Fruit fly (Drosophila melanogaster) whole organism, embryonic: Measurements from ENCODE around the gene Gyc89Da.

ENCODE experiments used
- ATbp ChIP-seq: fragments of 200-800 bp; sonication (Bioruptor generic); optimal IDR thresholded peaks from 2 replicates; lab custom pipeline; 2017; ENCODE audit warnings: missing biosample characterization, mild to moderate bottlenecking, missing genetic modification characterization, missing genetic modification reagents
- Abd-B ChIP-seq: fragments of 200-800 bp; sonication (Bioruptor generic); optimal IDR thresholded peaks from 2 replicates; lab custom pipeline; 2018; ENCODE audit warnings: missing biosample characterization, mild to moderate bottlenecking, missing genetic modification characterization, moderate library complexity
- CG10543 ChIP-seq: fragments of 200-800 bp; sonication (Bioruptor generic); optimal IDR thresholded peaks from 3 replicates; lab custom pipeline; 2017; ENCODE audit warnings: missing biosample characterization, mild to moderate bottlenecking, missing genetic modification characterization, moderate library complexity
- CG12299 ChIP-seq: fragments of 200-800 bp; sonication (Bioruptor generic); optimal IDR thresholded peaks from 2 replicates; lab custom pipeline; 2018; ENCODE audit warnings: missing biosample characterization, mild to moderate bottlenecking, missing genetic modification characterization
- CG13894 ChIP-seq: fragments of 200-800 bp; sonication (Bioruptor generic); optimal IDR thresholded peaks from 3 replicates; lab custom pipeline; 2018; ENCODE audit warnings: missing biosample characterization, mild to moderate bottlenecking, missing genetic modification characterization, moderate library complexity
- CG15011 ChIP-seq: fragments of 200-800 bp; sonication (Bioruptor generic); optimal IDR thresholded peaks from 3 replicates; lab custom pipeline; 2018; ENCODE audit warnings: missing biosample characterization, mild to moderate bottlenecking, missing genetic modification characterization
- CG15269 ChIP-seq: fragments of 200-800 bp; sonication (Bioruptor generic); optimal IDR thresholded peaks from 2 replicates; lab custom pipeline; 2018; ENCODE audit warnings: missing biosample characterization, mild to moderate bottlenecking, missing genetic modification characterization, moderate library complexity
- CG15696 ChIP-seq: fragments of 200-800 bp; sonication (Bioruptor generic); optimal IDR thresholded peaks from 2 replicates; lab custom pipeline; 2019; ENCODE audit warnings: missing biosample characterization, mild to moderate bottlenecking, missing genetic modification characterization, moderate library complexity
- CG17359 ChIP-seq: fragments of 200-800 bp; sonication (Bioruptor generic); optimal IDR thresholded peaks from 3 replicates; lab custom pipeline; 2018; ENCODE audit warnings: missing biosample characterization, mild to moderate bottlenecking, missing genetic modification characterization, moderate library complexity
- CG1792 ChIP-seq: fragments of 200-800 bp; sonication (Bioruptor generic); optimal IDR thresholded peaks from 2 replicates; lab custom pipeline; 2016; ENCODE audit warnings: missing biosample characterization, missing genetic modification characterization
- CG2678 ChIP-seq: fragments of 200-800 bp; sonication (Bioruptor generic); optimal IDR thresholded peaks from 3 replicates; lab custom pipeline; 2019; ENCODE audit warnings: missing biosample characterization, mild to moderate bottlenecking, missing genetic modification characterization, moderate library complexity
- CG3281 ChIP-seq: fragments of 200-800 bp; sonication (Bioruptor generic); optimal IDR thresholded peaks from 3 replicates; lab custom pipeline; 2017; ENCODE audit warnings: missing biosample characterization, mild to moderate bottlenecking, missing genetic modification characterization
- CG33213 ChIP-seq: fragments of 200-800 bp; sonication (Bioruptor generic); optimal IDR thresholded peaks from 3 replicates; lab custom pipeline; 2016; ENCODE audit warnings: missing biosample characterization, missing genetic modification characterization
- CG6683 ChIP-seq: fragments of 200-800 bp; sonication (Bioruptor generic); optimal IDR thresholded peaks from 2 replicates; lab custom pipeline; 2017; ENCODE audit warnings: missing biosample characterization, mild to moderate bottlenecking, missing genetic modification characterization, missing genetic modification reagents
- CG7556 ChIP-seq: fragments of 200-800 bp; sonication (Bioruptor generic); optimal IDR thresholded peaks from 2 replicates; lab custom pipeline; 2017; ENCODE audit warnings: missing biosample characterization, mild to moderate bottlenecking, missing genetic modification characterization
- CG7786 ChIP-seq: fragments of 200-800 bp; sonication (Bioruptor generic); optimal IDR thresholded peaks from 2 replicates; lab custom pipeline; 2016; ENCODE audit warnings: missing biosample characterization, missing genetic modification characterization
- CG7839 ChIP-seq: fragments of 200-800 bp; sonication (Bioruptor generic); optimal IDR thresholded peaks from 3 replicates; lab custom pipeline; 2018; ENCODE audit warnings: missing biosample characterization, mild to moderate bottlenecking, missing genetic modification characterization, moderate library complexity
- CG9727 ChIP-seq: fragments of 200-800 bp; sonication (Bioruptor generic); optimal IDR thresholded peaks from 3 replicates; lab custom pipeline; 2017; ENCODE audit warnings: missing biosample characterization, mild to moderate bottlenecking, missing genetic modification characterization
- CG9932 ChIP-seq: fragments of 200-800 bp; sonication (Bioruptor generic); IDR thresholded peaks from 2 replicates; pipeline ENCODE4 v1.3.6; 2022; ENCODE audit warnings: missing biosample characterization, missing genetic modification characterization
- CHES-1-like ChIP-seq: fragments of 200-800 bp; sonication (Bioruptor generic); optimal IDR thresholded peaks from 2 replicates; lab custom pipeline; 2016; ENCODE audit warnings: missing biosample characterization, missing genetic modification characterization
- D ChIP-seq, 2 experiments: fragments of 200-800 bp in 1 of 2; fragments of >200 bp in 1 of 2; sonication (Bioruptor generic) in 1 of 2; optimal IDR thresholded peaks; 2 replicates in 1 of 2; 3 replicates in 1 of 2; lab custom pipeline; 2017; ENCODE audit warnings: mild to moderate bottlenecking in 1 of 2, missing biosample characterization in 1 of 2, missing genetic modification characterization in 1 of 2, missing genetic modification reagents in 1 of 2
- Doc3 ChIP-seq: fragments of 200-800 bp; sonication (Bioruptor generic); IDR thresholded peaks from 3 replicates; pipeline ENCODE4 v1.3.6; 2022; ENCODE audit warnings: missing biosample characterization, missing genetic modification characterization; ENCODE audit not compliant: partially characterized antibody
- HLH4C ChIP-seq: fragments of 200-800 bp; sonication (Bioruptor generic); IDR thresholded peaks from 3 replicates; pipeline ENCODE4 v1.3.6; 2022; ENCODE audit warnings: missing biosample characterization, missing genetic modification characterization; ENCODE audit not compliant: partially characterized antibody
- Jarid2 ChIP-seq: fragments of 200-800 bp; sonication (Bioruptor generic); optimal IDR thresholded peaks from 3 replicates; lab custom pipeline; 2017; ENCODE audit warnings: mild to moderate bottlenecking, missing biosample characterization, missing genetic modification reagents, missing genetic modification characterization
- Med ChIP-seq: fragments of 200-800 bp; sonication (Bioruptor generic); peaks from one replicate; lab custom pipeline; 2016; ENCODE audit warnings: missing biosample characterization, missing genetic modification characterization, mild to moderate bottlenecking, inconsistent platforms, moderate library complexity
- Oli ChIP-seq: fragments of 200-800 bp; sonication (Bioruptor generic); optimal IDR thresholded peaks from 2 replicates; lab custom pipeline; 2018; ENCODE audit warnings: missing biosample characterization, mild to moderate bottlenecking, missing genetic modification characterization, moderate library complexity
- Ravus ChIP-seq: fragments of 200-800 bp; sonication (Bioruptor generic); IDR thresholded peaks from 2 replicates; pipeline ENCODE4 v1.3.6; 2022; ENCODE audit warnings: missing biosample characterization, missing genetic modification characterization
- Sox102F ChIP-seq: fragments of 200-800 bp; sonication (Bioruptor generic); optimal IDR thresholded peaks from 2 replicates; lab custom pipeline; 2018; ENCODE audit warnings: missing biosample characterization, mild to moderate bottlenecking, missing genetic modification characterization, moderate library complexity
- Usf ChIP-seq: fragments of 200-800 bp; sonication (Bioruptor generic); optimal IDR thresholded peaks from 2 replicates; lab custom pipeline; 2017; ENCODE audit warnings: missing genotype, missing biosample characterization, missing genetic modification characterization
- Xbp1 ChIP-seq: fragments of 200-800 bp; sonication (Bioruptor generic); optimal IDR thresholded peaks from 3 replicates; lab custom pipeline; 2016; ENCODE audit warnings: missing biosample characterization, mild to moderate bottlenecking, missing genetic modification characterization
- cas ChIP-seq: fragments of 200-800 bp; sonication (Bioruptor generic); IDR thresholded peaks from 2 replicates; pipeline ENCODE4 v1.3.6; 2022; ENCODE audit warnings: missing biosample characterization, missing genetic modification characterization
- dimm ChIP-seq: fragments of 200-800 bp; sonication (Bioruptor generic); IDR thresholded peaks from 2 replicates; pipeline ENCODE4 v1.3.6; 2022; ENCODE audit warnings: missing biosample characterization, missing genetic modification characterization
- dysf ChIP-seq: fragments of 200-800 bp; sonication (Bioruptor generic); IDR thresholded peaks from 3 replicates; pipeline ENCODE4 v1.3.6; 2022; ENCODE audit warnings: missing biosample characterization, missing genetic modification characterization
- en ChIP-seq: fragments of 200-800 bp; sonication (Bioruptor generic); optimal IDR thresholded peaks from 2 replicates; lab custom pipeline; 2016; ENCODE audit warnings: missing biosample characterization, missing genetic modification characterization
- fd3F ChIP-seq: fragments of 200-800 bp; sonication (Bioruptor generic); optimal IDR thresholded peaks from 2 replicates; lab custom pipeline; 2018; ENCODE audit warnings: missing biosample characterization, mild to moderate bottlenecking, missing genetic modification characterization, moderate library complexity
- fd64A ChIP-seq: fragments of 200-800 bp; sonication (Bioruptor generic); optimal IDR thresholded peaks from 3 replicates; lab custom pipeline; 2018; ENCODE audit warnings: missing biosample characterization, mild to moderate bottlenecking, missing genetic modification characterization
- gt ChIP-seq: fragments of 200-800 bp; sonication (Bioruptor generic); IDR thresholded peaks from 2 replicates; pipeline ENCODE4 v1.3.6; 2022; ENCODE audit warnings: missing biosample characterization, missing genetic modification characterization
- kah ChIP-seq: fragments of 200-800 bp; sonication (Bioruptor generic); optimal IDR thresholded peaks from 2 replicates; lab custom pipeline; 2018; ENCODE audit warnings: missing biosample characterization, mild to moderate bottlenecking, missing genetic modification characterization
- ken ChIP-seq: fragments of 200-800 bp; sonication (Bioruptor generic); IDR thresholded peaks from 3 replicates; pipeline ENCODE4 v1.3.6; 2022; ENCODE audit warnings: missing biosample characterization, missing genetic modification characterization
- klu ChIP-seq: fragments of 200-800 bp; sonication (Bioruptor generic); IDR thresholded peaks from 2 replicates; pipeline ENCODE4 v1.3.6; 2022; ENCODE audit warnings: missing biosample characterization, missing genetic modification characterization
- lilli ChIP-seq: fragments of 200-800 bp; sonication (Bioruptor generic); optimal IDR thresholded peaks from 3 replicates; lab custom pipeline; 2016; ENCODE audit warnings: missing biosample characterization, missing genetic modification characterization
- nerfin-1 ChIP-seq: fragments of 200-800 bp; sonication (Bioruptor generic); optimal IDR thresholded peaks from 3 replicates; lab custom pipeline; 2019; ENCODE audit warnings: missing biosample characterization, mild to moderate bottlenecking, missing genetic modification characterization, moderate library complexity
- nom ChIP-seq: fragments of 200-800 bp; sonication (Bioruptor generic); optimal IDR thresholded peaks from 2 replicates; lab custom pipeline; 2017; ENCODE audit warnings: missing biosample characterization, missing genetic modification characterization, mild to moderate bottlenecking, moderate library complexity, missing genetic modification reagents
- phol ChIP-seq: fragments of 200-800 bp; sonication (Bioruptor generic); optimal IDR thresholded peaks from 3 replicates; lab custom pipeline; 2018; ENCODE audit warnings: missing biosample characterization, mild to moderate bottlenecking, missing genetic modification characterization, moderate library complexity
- pita ChIP-seq: fragments of 200-800 bp; sonication (Bioruptor generic); optimal IDR thresholded peaks from 2 replicates; lab custom pipeline; 2017; ENCODE audit warnings: missing biosample characterization, mild to moderate bottlenecking, missing genetic modification characterization
- prd ChIP-seq, 3 experiments: fragments of >200 bp in 2 of 3; fragments of 200-800 bp in 1 of 3; sonication (Bioruptor generic) in 1 of 3; optimal IDR thresholded peaks in 2 of 3; IDR thresholded peaks in 1 of 3; 2 replicates in 2 of 3; 3 replicates in 1 of 3; pipeline versions ENCODE4 v1.3.6 to Lab custom; 2017 to 2022; ENCODE audit warnings: missing biosample characterization in 1 of 3, missing genetic modification characterization in 1 of 3
- pzg ChIP-seq: fragments of 200-800 bp; sonication (Bioruptor generic); optimal IDR thresholded peaks from 3 replicates; lab custom pipeline; 2018; ENCODE audit warnings: missing biosample characterization, mild to moderate bottlenecking, missing genetic modification characterization, moderate library complexity
- tup ChIP-seq: fragments of 200-800 bp; sonication (Bioruptor generic); optimal IDR thresholded peaks from 2 replicates; lab custom pipeline; 2016; ENCODE audit warnings: missing biosample characterization, mild to moderate bottlenecking, missing genetic modification characterization, moderate library complexity
- twi ChIP-seq: fragments of 200-800 bp; optimal IDR thresholded peaks from 2 replicates; lab custom pipeline; 2019; ENCODE audit warnings: missing biosample characterization, mild to moderate bottlenecking, missing genetic modification characterization, moderate library complexity

Gyc89Da gene

DNA sequence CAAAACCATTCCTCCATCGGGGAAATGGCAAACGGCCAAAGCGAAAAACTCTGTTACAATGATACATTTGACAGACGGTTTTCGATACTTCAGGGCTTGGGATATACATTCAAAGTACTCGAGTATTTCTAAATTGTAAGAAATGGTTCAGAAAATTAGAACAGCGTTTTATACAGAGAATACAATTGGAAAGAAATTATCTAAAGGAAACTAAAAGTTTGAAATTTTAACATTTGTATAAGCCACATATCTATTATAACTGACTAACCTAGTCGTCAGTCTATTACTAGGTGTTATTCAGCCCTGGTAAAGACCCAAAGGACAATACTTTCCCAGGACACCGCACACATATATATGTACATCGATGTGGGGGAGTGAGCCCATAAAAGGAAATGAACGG, 4.1 kb downstream of the Gyc89Da start (continued):
- TF ChIP-seq CG7786 (GFP tag; lab: Kevin White, UChicago) = no peak
- TF ChIP-seq CG9932 (GFP tag; lab: Robert Waterston, UW) = peak; percentile 19; the same call in 1 of the 2 replicates
- peak; percentile 31 for TF ChIP-seq CG9727 (GFP tag; lab: Kevin White, UChicago)
- no peak for TF ChIP-seq nerfin-1 (tag; lab: Kevin White, UChicago)
- TF ChIP-seq CG17359 (tag; lab: Kevin White, UChicago) = peak; percentile 23
- TF ChIP-seq twi (tag; lab: Kevin White, UChicago) = no peak
- peak; percentile 61 for TF ChIP-seq CG7556 (GFP tag; lab: Kevin White, UChicago)
- TF ChIP-seq Xbp1 (GFP tag; lab: Kevin White, UChicago) = peak; percentile 7
- peak; percentile 45 for TF ChIP-seq CG10543 (GFP tag; lab: Kevin White, UChicago)
- peak; percentile 58 for TF ChIP-seq CG15696
- no peak for TF ChIP-seq Ravus (GFP tag; lab: Robert Waterston, UW)
- no peak for TF ChIP-seq nom (GFP tag; lab: Kevin White, UChicago)
- no peak for TF ChIP-seq fd64A (GFP tag; lab: Kevin White, UChicago)
- TF ChIP-seq HLH4C (GFP tag; lab: Robert Waterston, UW) = no peak
- TF ChIP-seq phol = peak; percentile 18
- no peak for TF ChIP-seq dimm (GFP tag; lab: Robert Waterston, UW)
- TF ChIP-seq Abd-B = no peak
- peak; percentile 56 for TF ChIP-seq Med (GFP tag; lab: Kevin White, UChicago)
- peak; percentile 64 for TF ChIP-seq CG13894 (tag; lab: Kevin White, UChicago)
- TF ChIP-seq pzg (GFP tag; lab: Kevin White, UChicago) = no peak
- no peak for TF ChIP-seq D (optimal IDR thresholded peaks at IDR 0.05; lab: Kevin White, UChicago)
- no peak for TF ChIP-seq D (GFP tag; optimal IDR thresholded peaks at IDR 0.05; lab: Kevin White, UChicago)
- no peak for TF ChIP-seq fd3F
- peak; percentile 1 for TF ChIP-seq CG6683 (GFP tag; lab: Kevin White, UChicago)
- TF ChIP-seq prd (optimal IDR thresholded peaks at IDR 0.05; lab: Kevin White, UChicago) = no peak
- peak; percentile 19; the same call in 1 of the 3 replicates for TF ChIP-seq prd (GFP tag; IDR thresholded peaks at IDR 0.05; lab: Robert Waterston, UW)
- peak; percentile 22; the same call in 1 of the 3 replicates for TF ChIP-seq dysf (GFP tag; lab: Robert Waterston, UW)
- TF ChIP-seq Doc3 (GFP tag; lab: Robert Waterston, UW) = no peak
- TF ChIP-seq lilli (GFP tag; lab: Kevin White, UChicago) = peak; percentile 3
- TF ChIP-seq en (GFP tag; lab: Kevin White, UChicago) = no peak
- TF ChIP-seq ATbp = peak; percentile 21
- TF ChIP-seq klu (GFP tag; lab: Robert Waterston, UW) = no peak
- TF ChIP-seq pita (GFP tag; lab: Kevin White, UChicago) = no peak
- no peak for TF ChIP-seq Jarid2 (GFP tag; lab: Kevin White, UChicago)
- no peak for TF ChIP-seq CG15011
- TF ChIP-seq CHES-1-like (GFP tag; lab: Kevin White, UChicago) = no peak
- TF ChIP-seq CG7839 (tag; lab: Kevin White, UChicago) = peak; percentile 67
- no peak for TF ChIP-seq CG1792 (GFP tag; lab: Kevin White, UChicago)
- no peak for TF ChIP-seq CG15269 (tag; lab: Kevin White, UChicago)
- TF ChIP-seq Sox102F = peak; percentile 29
- TF ChIP-seq cas (GFP tag; lab: Robert Waterston, UW) = no peak
- TF ChIP-seq ken (GFP tag; lab: Robert Waterston, UW) = no peak
- no peak for TF ChIP-seq Oli (tag; lab: Kevin White, UChicago)
- peak; percentile 55 for TF ChIP-seq CG3281 (GFP tag; lab: Kevin White, UChicago)
- TF ChIP-seq kah = no peak
- no peak for TF ChIP-seq gt (GFP tag; lab: Robert Waterston, UW)
- TF ChIP-seq CG2678 = peak; percentile 75
- no peak for TF ChIP-seq Usf
- TF ChIP-seq tup (GFP tag; lab: Kevin White, UChicago) = no peak
- TF ChIP-seq CG12299 (tag; lab: Kevin White, UChicago) = peak; percentile 49
- no peak for TF ChIP-seq CG33213 (GFP tag; lab: Kevin White, UChicago)
